Fruit fly (Drosophila melanogaster) whole organism, embryonic: ENCODE measurements around the gene Exd2.

Source experiments
- Ada2b ChIP-seq: fragments of 200-800 bp; sonication (Bioruptor generic); IDR thresholded peaks from 2 replicates; pipeline ENCODE4 v1.3.6; 2022; ENCODE audit warnings: missing biosample characterization, missing genetic modification characterization
- Awh ChIP-seq: fragments of 200-800 bp; sonication (Bioruptor generic); IDR thresholded peaks from 2 replicates; pipeline ENCODE4, ENCODE4 v1.3.6; 2022; ENCODE audit warnings: missing biosample characterization, missing genetic modification characterization
- B-H1 ChIP-seq: fragments of 200-800 bp; sonication (Bioruptor generic); IDR thresholded peaks from 3 replicates; pipeline ENCODE4 v1.3.6; 2022; ENCODE audit warnings: missing biosample characterization, missing genetic modification characterization
- CG10147 ChIP-seq: fragments of 200-800 bp; sonication (Bioruptor generic); optimal IDR thresholded peaks from 2 replicates; lab custom pipeline; 2019; ENCODE audit warnings: missing biosample characterization, mild to moderate bottlenecking, missing genetic modification characterization, moderate library complexity
- CG10209 ChIP-seq: fragments of 200-800 bp; sonication (Bioruptor generic); optimal IDR thresholded peaks from 3 replicates; lab custom pipeline; 2017; ENCODE audit warnings: missing biosample characterization, mild to moderate bottlenecking, missing genetic modification characterization, missing genetic modification reagents
- CG10274 ChIP-seq: fragments of 200-800 bp; sonication (Bioruptor generic); optimal IDR thresholded peaks from 3 replicates; lab custom pipeline; 2017; ENCODE audit warnings: missing biosample characterization, mild to moderate bottlenecking, missing genetic modification characterization
- CG10366 ChIP-seq: fragments of 200-800 bp; sonication (Bioruptor generic); IDR thresholded peaks from 2 replicates; pipeline ENCODE4 v1.3.6; 2022; ENCODE audit warnings: missing biosample characterization, missing genetic modification characterization
- CG11093 ChIP-seq: fragments of 200-800 bp; sonication (Bioruptor generic); IDR thresholded peaks from 3 replicates; pipeline ENCODE4 v1.3.6; 2022; ENCODE audit warnings: missing biosample characterization, missing genetic modification characterization
- CG11247 ChIP-seq: fragments of 200-800 bp; sonication (Bioruptor generic); IDR thresholded peaks from 2 replicates; pipeline ENCODE4 v1.3.6; 2022; ENCODE audit warnings: missing biosample characterization, missing genetic modification characterization
- CG11504 ChIP-seq: fragments of 200-800 bp; sonication (Bioruptor generic); optimal IDR thresholded peaks from 3 replicates; lab custom pipeline; 2019; ENCODE audit warnings: missing biosample characterization, mild to moderate bottlenecking, missing genetic modification characterization, moderate library complexity
- CG11560 ChIP-seq: fragments of 200-800 bp; sonication (Bioruptor generic); IDR thresholded peaks from 3 replicates; pipeline ENCODE4 v1.3.6; 2022; ENCODE audit warnings: missing biosample characterization, missing genetic modification characterization
- CG12744 ChIP-seq: fragments of 200-800 bp; sonication (Bioruptor generic); optimal IDR thresholded peaks from 2 replicates; lab custom pipeline; 2016; ENCODE audit warnings: missing biosample characterization, missing genetic modification characterization
- CG13123 ChIP-seq: fragments of 200-800 bp; sonication (Bioruptor generic); optimal IDR thresholded peaks from 2 replicates; lab custom pipeline; 2016; ENCODE audit warnings: missing biosample characterization, missing genetic modification characterization
- CG13296 ChIP-seq: fragments of 200-800 bp; sonication (Bioruptor generic); optimal IDR thresholded peaks from 3 replicates; lab custom pipeline; 2018; ENCODE audit warnings: missing biosample characterization, mild to moderate bottlenecking, missing genetic modification characterization
- CG14441 ChIP-seq: fragments of 200-800 bp; sonication (Bioruptor generic); IDR thresholded peaks from 2 replicates; pipeline ENCODE4 v1.3.6; 2022; ENCODE audit warnings: missing biosample characterization, missing genetic modification characterization
- CG14667 ChIP-seq: fragments of 200-800 bp; sonication (Bioruptor generic); IDR thresholded peaks from 2 replicates; pipeline ENCODE4 v1.3.6; 2022; ENCODE audit warnings: missing biosample characterization, missing genetic modification characterization
- CG15269 ChIP-seq: fragments of 200-800 bp; sonication (Bioruptor generic); optimal IDR thresholded peaks from 2 replicates; lab custom pipeline; 2018; ENCODE audit warnings: missing biosample characterization, mild to moderate bottlenecking, missing genetic modification characterization, moderate library complexity
- CG1602 ChIP-seq: fragments of 200-800 bp; sonication (Bioruptor generic); optimal IDR thresholded peaks from 3 replicates; lab custom pipeline; 2016; ENCODE audit warnings: missing biosample characterization, missing genetic modification characterization
- CG17385 ChIP-seq: fragments of 200-800 bp; sonication (Bioruptor generic); optimal IDR thresholded peaks from 3 replicates; lab custom pipeline; 2018; ENCODE audit warnings: missing biosample characterization, mild to moderate bottlenecking, missing genetic modification characterization
- CG3163 ChIP-seq: fragments of 200-800 bp; sonication (Bioruptor generic); optimal IDR thresholded peaks from 3 replicates; lab custom pipeline; 2016; ENCODE audit warnings: missing biosample characterization, missing genetic modification characterization
- CG4424 ChIP-seq: fragments of 200-800 bp; sonication (Bioruptor generic); optimal IDR thresholded peaks from 3 replicates; lab custom pipeline; 2016; ENCODE audit warnings: missing biosample characterization, missing genetic modification characterization
- CG7928 ChIP-seq: fragments of 200-800 bp; sonication (Bioruptor generic); optimal IDR thresholded peaks from 2 replicates; lab custom pipeline; 2017; ENCODE audit warnings: missing biosample characterization, mild to moderate bottlenecking, missing genetic modification characterization
- CG9437 ChIP-seq: fragments of 200-800 bp; sonication (Bioruptor generic); optimal IDR thresholded peaks from 2 replicates; lab custom pipeline; 2018; ENCODE audit warnings: missing biosample characterization, mild to moderate bottlenecking, missing genetic modification characterization
- Dek ChIP-seq: fragments of 200-800 bp; sonication (Bioruptor generic); optimal IDR thresholded peaks from 3 replicates; lab custom pipeline; 2019; ENCODE audit warnings: missing biosample characterization, mild to moderate bottlenecking, missing genetic modification characterization, moderate library complexity
- Dref ChIP-seq: fragments of 200-800 bp; sonication (Bioruptor generic); IDR thresholded peaks from 2 replicates; pipeline ENCODE4 v1.3.6; 2022; ENCODE audit warnings: missing biosample characterization, missing genetic modification characterization
- Gug ChIP-seq: fragments of 200-800 bp; sonication (Bioruptor generic); IDR thresholded peaks from 4 replicates; pipeline ENCODE4 v1.3.6; 2022; ENCODE audit warnings: missing biosample characterization, missing genetic modification characterization
- HmgZ ChIP-seq: fragments of 200-800 bp; sonication (Bioruptor generic); optimal IDR thresholded peaks from 2 replicates; lab custom pipeline; 2018; ENCODE audit warnings: missing biosample characterization, mild to moderate bottlenecking, missing genetic modification characterization
- Hr39 ChIP-seq: fragments of >200 bp; optimal IDR thresholded peaks from 2 replicates; lab custom pipeline; 2017
- Hr51 ChIP-seq, 2 experiments: fragments of 200-800 bp; sonication (Bioruptor generic); optimal IDR thresholded peaks; 2 replicates in 1 of 2; 3 replicates in 1 of 2; lab custom pipeline; 2016 to 2018; ENCODE audit warnings: missing biosample characterization in 2 of 2, missing genetic modification characterization in 2 of 2, mild to moderate bottlenecking in 1 of 2, moderate library complexity in 1 of 2
- Hr78 ChIP-seq, 2 experiments: fragments of 200-800 bp in 1 of 2; fragments of >200 bp in 1 of 2; sonication (Bioruptor generic) in 1 of 2; optimal IDR thresholded peaks; 2 replicates each; lab custom pipeline; 2017 to 2019; ENCODE audit warnings: missing biosample characterization in 2 of 2, missing genetic modification characterization in 2 of 2, mild to moderate bottlenecking in 1 of 2, moderate library complexity in 1 of 2
- Mad ChIP-seq: fragments of 200-800 bp; sonication (Bioruptor generic); optimal IDR thresholded peaks from 2 replicates; lab custom pipeline; 2016; ENCODE audit warnings: missing biosample characterization, missing genetic modification characterization
- Ravus ChIP-seq: fragments of 200-800 bp; sonication (Bioruptor generic); IDR thresholded peaks from 2 replicates; pipeline ENCODE4 v1.3.6; 2022; ENCODE audit warnings: missing biosample characterization, missing genetic modification characterization
- Side ChIP-seq: fragments of 200-800 bp; sonication (Bioruptor generic); optimal IDR thresholded peaks from 2 replicates; lab custom pipeline; 2016; ENCODE audit warnings: missing biosample characterization, missing genetic modification characterization
- Sin3A ChIP-seq: fragments of >200 bp; optimal IDR thresholded peaks from 2 replicates; lab custom pipeline; 2018
- bab2 ChIP-seq: fragments of 200-800 bp; sonication (Bioruptor generic); optimal IDR thresholded peaks from 2 replicates; lab custom pipeline; 2016; ENCODE audit warnings: missing biosample characterization, missing genetic modification characterization
- corto ChIP-seq: fragments of 200-800 bp; sonication (Bioruptor generic); optimal IDR thresholded peaks from 2 replicates; lab custom pipeline; 2016; ENCODE audit warnings: missing biosample characterization, mild to moderate bottlenecking, missing genetic modification characterization, moderate library complexity
- ems ChIP-seq: fragments of 200-800 bp; sonication (Bioruptor generic); optimal IDR thresholded peaks from 3 replicates; lab custom pipeline; 2016; ENCODE audit warnings: missing biosample characterization, missing genetic modification characterization
- gcm ChIP-seq: fragments of 200-800 bp; sonication (Bioruptor generic); optimal IDR thresholded peaks from 2 replicates; lab custom pipeline; 2019; ENCODE audit warnings: missing biosample characterization, mild to moderate bottlenecking, missing genetic modification characterization, moderate library complexity
- inv ChIP-seq: fragments of 200-800 bp; sonication (Bioruptor generic); IDR thresholded peaks from 2 replicates; pipeline ENCODE4 v1.3.6; 2022; ENCODE audit warnings: missing biosample characterization, missing genetic modification characterization; ENCODE audit not compliant: partially characterized antibody
- luna ChIP-seq: fragments of 200-800 bp; sonication (Bioruptor generic); optimal IDR thresholded peaks from 2 replicates; lab custom pipeline; 2016; ENCODE audit warnings: missing biosample characterization, missing genetic modification characterization
- org-1 ChIP-seq: fragments of 200-800 bp; sonication (Bioruptor generic); optimal IDR thresholded peaks from 2 replicates; lab custom pipeline; 2017; ENCODE audit warnings: missing biosample characterization, missing genetic modification characterization
- pho ChIP-seq: fragments of 200-800 bp; sonication (Bioruptor generic); optimal IDR thresholded peaks from 2 replicates; lab custom pipeline; 2016; ENCODE audit warnings: missing biosample characterization, missing genetic modification characterization
- prd ChIP-seq, 3 experiments: fragments of >200 bp in 2 of 3; fragments of 200-800 bp in 1 of 3; sonication (Bioruptor generic) in 1 of 3; optimal IDR thresholded peaks in 2 of 3; IDR thresholded peaks in 1 of 3; 2 replicates in 2 of 3; 3 replicates in 1 of 3; pipeline versions ENCODE4 v1.3.6 to Lab custom; 2017 to 2022; ENCODE audit warnings: missing biosample characterization in 1 of 3, missing genetic modification characterization in 1 of 3
- pzg ChIP-seq: fragments of 200-800 bp; sonication (Bioruptor generic); optimal IDR thresholded peaks from 3 replicates; lab custom pipeline; 2018; ENCODE audit warnings: missing biosample characterization, mild to moderate bottlenecking, missing genetic modification characterization, moderate library complexity
- salm ChIP-seq: fragments of 200-800 bp; sonication (Bioruptor generic); optimal IDR thresholded peaks from 2 replicates; lab custom pipeline; 2018; ENCODE audit warnings: missing biosample characterization, mild to moderate bottlenecking, missing genetic modification characterization
- sens ChIP-seq: fragments of 200-800 bp; sonication (Bioruptor generic); peaks from one replicate; lab custom pipeline; 2016; ENCODE audit warnings: missing biosample characterization, missing genetic modification characterization
- slbo ChIP-seq: fragments of 200-800 bp; sonication (Bioruptor generic); IDR thresholded peaks from 2 replicates; pipeline ENCODE4 v1.3.6; 2022; ENCODE audit warnings: missing biosample characterization, missing genetic modification characterization
- tx ChIP-seq: fragments of 200-800 bp; sonication (Bioruptor generic); optimal IDR thresholded peaks from 2 replicates; lab custom pipeline; 2016; ENCODE audit warnings: missing biosample characterization, missing genetic modification characterization
- unpg ChIP-seq: fragments of 200-800 bp; sonication (Bioruptor generic); optimal IDR thresholded peaks from 3 replicates; lab custom pipeline; 2018; ENCODE audit warnings: missing biosample characterization, mild to moderate bottlenecking, missing genetic modification characterization, moderate library complexity
- wdn ChIP-seq: fragments of 200-800 bp; sonication (Bioruptor generic); IDR thresholded peaks from 2 replicates; pipeline ENCODE4 v1.3.6; 2022; ENCODE audit warnings: missing biosample characterization, missing genetic modification characterization

Exd2 gene

dm6 chr3R:11454210-11454904, 18.9 kb upstream of the Exd2 start (continued):
- TF ChIP-seq Hr78 (GFP tag; optimal IDR thresholded peaks at IDR 0.05; lab: Kevin White, UChicago) (peak in 1 of 2 experiments; percentile 12), Awh (no peak), CG10366 (GFP tag; lab: Robert Waterston, UW) (peak; percentile 44), ems (GFP tag; lab: Kevin White, UChicago) (peak; percentile 10), CG13296 (peak; percentile 39), slbo (GFP tag; lab: Robert Waterston, UW) (peak; percentile 74), CG11247 (peak; percentile 50; the same call in 1 of the 2 replicates), sens (peak; percentile 68), Gug (peak; percentile 53; the same call in 2 of the 4 replicates), Sin3A (lab: Kevin White, UChicago) (no peak), luna (GFP tag; lab: Kevin White, UChicago) (no peak), CG11504 (tag; lab: Kevin White, UChicago) (peak; percentile 76), CG1602 (peak; percentile 29), inv (GFP tag; lab: Robert Waterston, UW) (no peak), pzg (no peak), CG12744 (peak; percentile 33), CG10209 (GFP tag; lab: Kevin White, UChicago) (peak; percentile 64), pho (GFP tag; lab: Kevin White, UChicago) (peak; percentile 70), unpg (peak; percentile 68), CG10274 (GFP tag; lab: Kevin White, UChicago) (peak; percentile 97), CG11093 (GFP tag; lab: Robert Waterston, UW) (no peak), CG14441 (GFP tag; lab: Robert Waterston, UW) (peak; percentile 71), CG14667 (peak; percentile 44), CG17385 (GFP tag; lab: Kevin White, UChicago) (peak; percentile 13), Ravus (GFP tag; lab: Robert Waterston, UW) (peak; percentile 1; the same call in 1 of the 2 replicates), prd (optimal IDR thresholded peaks at IDR 0.05; lab: Kevin White, UChicago) (no peak), prd (GFP tag; IDR thresholded peaks at IDR 0.05; lab: Robert Waterston, UW) (peak; percentile 68), CG9437 (GFP tag; lab: Kevin White, UChicago) (peak; percentile 41), corto (peak; percentile 13), org-1 (peak; percentile 48), CG10147 (peak; percentile 88), CG7928 (GFP tag; lab: Kevin White, UChicago) (peak; percentile 5), Ada2b (GFP tag; lab: Robert Waterston, UW) (peak; percentile 49), HmgZ (peak; percentile 51), salm (tag; lab: Kevin White, UChicago) (no peak), bab2 (GFP tag; lab: Kevin White, UChicago) (peak; percentile 19), CG4424 (GFP tag; lab: Kevin White, UChicago) (peak; percentile 11), Dek (tag; lab: Kevin White, UChicago) (peak; percentile 68), CG15269 (tag; lab: Kevin White, UChicago) (peak; percentile 73), CG13123 (GFP tag; lab: Kevin White, UChicago) (no peak), Hr51 (GFP tag; optimal IDR thresholded peaks at IDR 0.05; lab: Kevin White, UChicago) (peak; percentile 58 to 75), wdn (GFP tag; lab: Robert Waterston, UW) (peak; percentile 47), Mad (GFP tag; lab: Kevin White, UChicago) (peak; percentile 1), Dref (no peak), Side (GFP tag; lab: Kevin White, UChicago) (no peak), CG11560 (tag; lab: Robert Waterston, UW) (peak; percentile 41; the same call in 1 of the 3 replicates), Hr39 (no peak), gcm (GFP tag; lab: Kevin White, UChicago) (no peak), B-H1 (GFP tag; lab: Robert Waterston, UW) (no peak; the same call in 2 of the 3 replicates), tx (GFP tag; lab: Kevin White, UChicago) (peak; percentile 36), CG3163 (GFP tag; lab: Kevin White, UChicago) (peak; percentile 0)
